Fruit fly (Drosophila melanogaster) S2 (cell line): ENCODE results near the gene bon.

Source experiments
- CG8478 ChIP-seq: fragments of >200 bp; optimal IDR thresholded peaks from 2 replicates; lab custom pipeline; 2018
- CTCF ChIP-seq, 2 experiments: fragments of >200 bp; optimal IDR thresholded peaks; 2 replicates each; lab custom pipeline; 2018

The bon gene

dm6 chr3R:20596337-20596962 is 3.5 kb downstream of the bon start:
- no peak for TF ChIP-seq CG8478
- no peak for TF ChIP-seq CTCF (optimal IDR thresholded peaks at IDR 0.05; lab: Kevin White, UChicago)

- TF ChIP-seq CG8478: no peak
Observed at dm6 chr3R:20597407-20598325, 4.7 kb downstream of the bon start.

- TF ChIP-seq CTCF (optimal IDR thresholded peaks at IDR 0.05; lab: Kevin White, UChicago) (no peak), CG8478 (no peak)
Observed at dm6 chr3R:20600109-20600508, 7.2 kb downstream of the bon start.

dm6 chr3R:20602599-20602998 is 9.7 kb downstream of the bon start:
- TF ChIP-seq CTCF (optimal IDR thresholded peaks at IDR 0.05; lab: Kevin White, UChicago) (no peak), CG8478 (no peak)

- TF ChIP-seq CG8478 (no peak), CTCF (optimal IDR thresholded peaks at IDR 0.05; lab: Kevin White, UChicago) (no peak)
Observed at dm6 chr3R:20604078-20604477, 11.1 kb downstream of the bon start.

dm6 chr3R:20605078-20605477 is 12.1 kb downstream of the bon start:
- TF ChIP-seq CG8478 (no peak), CTCF (optimal IDR thresholded peaks at IDR 0.05; lab: Kevin White, UChicago) (no peak)

dm6 chr3R:20605562-20606155 is 12.7 kb downstream of the bon start:
- TF ChIP-seq CG8478 (no peak), CTCF (optimal IDR thresholded peaks at IDR 0.05; lab: Kevin White, UChicago) (no peak)

- TF ChIP-seq CTCF (optimal IDR thresholded peaks at IDR 0.05; lab: Kevin White, UChicago): no peak
- no peak for TF ChIP-seq CG8478
Observed at dm6 chr3R:20608199-20608598, 15.3 kb downstream of the bon start.

- no peak for TF ChIP-seq CTCF (optimal IDR thresholded peaks at IDR 0.05; lab: Kevin White, UChicago)
- no peak for TF ChIP-seq CG8478
Observed at dm6 chr3R:20616801-20617200, 23.9 kb downstream of the bon start, which contains the start of gene CG15923. Gene CG15923 (minus strand): TSS chr3R:20616901.

- TF ChIP-seq CTCF (optimal IDR thresholded peaks at IDR 0.05; lab: Kevin White, UChicago) (no peak), CG8478 (no peak)
Observed at dm6 chr3R:20617583-20617982, 24.6 kb downstream of the bon start, which contains the start of gene CG5466. Gene CG5466 (plus strand): TSS chr3R:20617883.

- TF ChIP-seq CTCF (optimal IDR thresholded peaks at IDR 0.05; lab: Kevin White, UChicago): no peak
- no peak for TF ChIP-seq CG8478
Observed at dm6 chr3R:20618947-20619346, 26.0 kb downstream of the bon start.

- peak in 1 of 2 experiments; percentile 39 for TF ChIP-seq CTCF (optimal IDR thresholded peaks at IDR 0.05; lab: Kevin White, UChicago)
- TF ChIP-seq CG8478: no peak
Observed at dm6 chr3R:20621805-20622286, 28.9 kb downstream of the bon start, which contains the start of gene H. Gene H (plus strand): TSS chr3R:20621938.

- TF ChIP-seq CTCF (optimal IDR thresholded peaks at IDR 0.05; lab: Kevin White, UChicago) (peak in 1 of 2 experiments; percentile 26), CG8478 (no peak)
Observed at dm6 chr3R:20622297-20623168, 29.6 kb downstream of the bon start.

dm6 chr3R:20626123-20626522 is 33.2 kb downstream of the bon start:
- no peak for TF ChIP-seq CTCF (optimal IDR thresholded peaks at IDR 0.05; lab: Kevin White, UChicago)
- TF ChIP-seq CG8478: no peak

dm6 chr3R:20633984-20634446 is 41.1 kb downstream of the bon start:
- no peak for TF ChIP-seq CTCF (optimal IDR thresholded peaks at IDR 0.05; lab: Kevin White, UChicago)
- TF ChIP-seq CG8478: no peak
